ENCODE assay signal across 5 worm cellular contexts in genomic region chrIII:819313-819712, ce11.
A peak's percentile ranks its signal among the peaks of the same experiment; 100 is the strongest.
TF ChIP-seq lines count a peak whose summit lies in the region.

No protein-coding gene starts in this region.

TF ChIP-seq in whole organism, L1 larva, 84 proteins besides CTCF, POLR2A, EP300 and RAD21:
- TF ChIP-seq snpc-4 (tag; optimal IDR thresholded peaks at IDR 0.05; lab: Kevin White, UChicago) (peak; percentile 80), sox-4 (tag; optimal IDR thresholded peaks at IDR 0.05; lab: Kevin White, UChicago) (peak; percentile 8), unc-130 (tag; optimal IDR thresholded peaks at IDR 0.05; lab: Kevin White, UChicago) (no peak)

TF ChIP-seq in whole organism, L2 larva, 48 proteins besides CTCF, POLR2A, EP300 and RAD21:
- TF ChIP-seq R02D3.7 (tag; optimal IDR thresholded peaks at IDR 0.05; lab: Kevin White, UChicago) (no peak), ama-1 (optimal IDR thresholded peaks at IDR 0.05; lab: Kevin White, UChicago) (no peak), snpc-4 (tag; optimal IDR thresholded peaks at IDR 0.05; lab: Kevin White, UChicago) (peak; percentile 69)

TF ChIP-seq in whole organism, L3 larva, 47 proteins besides CTCF, POLR2A, EP300 and RAD21:
- TF ChIP-seq aly-2 (tag; optimal IDR thresholded peaks at IDR 0.05; lab: Kevin White, UChicago): no peak
- no peak for TF ChIP-seq lin-39 (tag; optimal IDR thresholded peaks at IDR 0.05; lab: Kevin White, UChicago)
- TF ChIP-seq snpc-4 (tag; optimal IDR thresholded peaks at IDR 0.05; lab: Kevin White, UChicago): peak; percentile 38
- TF ChIP-seq sea-2 (GFP tag; optimal IDR thresholded peaks at IDR 0.05; lab: Kevin White, UChicago): no peak
- no peak for TF ChIP-seq ama-1 (optimal IDR thresholded peaks at IDR 0.05; lab: Kevin White, UChicago)
- TF ChIP-seq nhr-237 (tag; optimal IDR thresholded peaks at IDR 0.05; lab: Kevin White, UChicago): no peak
- no peak for TF ChIP-seq nhr-43 (tag; optimal IDR thresholded peaks at IDR 0.05; lab: Kevin White, UChicago; ENCODE audit: poor library complexity, severe bottlenecking)
- TF ChIP-seq nhr-28 (tag; optimal IDR thresholded peaks at IDR 0.05; lab: Kevin White, UChicago): no peak

TF ChIP-seq in whole organism, L4 larva, 104 proteins besides CTCF, POLR2A, EP300 and RAD21:
- TF ChIP-seq nhr-42 (GFP tag; IDR thresholded peaks at IDR 0.05; lab: Robert Waterston, UW): 0 out of 2 replicates have a peak, but pooled peaks have one; percentile 10
- TF ChIP-seq set-16 (GFP tag; IDR thresholded peaks at IDR 0.05; lab: Robert Waterston, UW): peak; percentile 36; the same call in 1 of the 2 replicates
- no peak for TF ChIP-seq zag-1 (tag; optimal IDR thresholded peaks at IDR 0.05; lab: Kevin White, UChicago)
TF ChIP-seq in whole organism, L4 larva: peak in this region for 2.

TF ChIP-seq in whole organism, young adult, 124 proteins besides CTCF, POLR2A, EP300 and RAD21:
- peak; percentile 44 for TF ChIP-seq snpc-4 (GFP tag; optimal IDR thresholded peaks at IDR 0.05; lab: Kevin White, UChicago)
- peak in 2 of 4 experiments; percentile 81 to 88 for TF ChIP-seq snpc-4 (tag; optimal IDR thresholded peaks at IDR 0.05; lab: Kevin White, UChicago)
- peak; percentile 83 for TF ChIP-seq snpc-1.1 (tag; optimal IDR thresholded peaks at IDR 0.05; lab: Kevin White, UChicago; ENCODE audit: insufficient read depth)
- 0 out of 2 replicates have a peak, but pooled peaks have one; percentile 21 for TF ChIP-seq zfh-2 (GFP tag; conservative IDR thresholded peaks at IDR 0.05; lab: Robert Waterston, UW)
- TF ChIP-seq ceh-79 (tag; optimal IDR thresholded peaks at IDR 0.05; lab: Kevin White, UChicago): no peak
- no peak for TF ChIP-seq egl-18 (GFP tag; IDR thresholded peaks at IDR 0.05; lab: Robert Waterston, UW)
- no peak for TF ChIP-seq madf-10 (tag; optimal IDR thresholded peaks at IDR 0.05; lab: Kevin White, UChicago)
- TF ChIP-seq ceh-27 (GFP tag; optimal IDR thresholded peaks at IDR 0.05; lab: Kevin White, UChicago): no peak
